Fruit fly (Drosophila melanogaster) whole organism, embryonic: Measurements from ENCODE around the gene CG17267.

Experiments
- Abd-B ChIP-seq: fragments of 200-800 bp; sonication (Bioruptor generic); optimal IDR thresholded peaks from 2 replicates; lab custom pipeline; 2018; ENCODE audit warnings: missing biosample characterization, mild to moderate bottlenecking, missing genetic modification characterization, moderate library complexity
- CG11695 ChIP-seq: fragments of 200-800 bp; sonication (Bioruptor generic); IDR thresholded peaks from 3 replicates; pipeline ENCODE4 v1.3.6; 2022; ENCODE audit warnings: missing biosample characterization, missing genetic modification characterization
- CG12236 ChIP-seq: fragments of 200-800 bp; sonication (Bioruptor generic); optimal IDR thresholded peaks from 2 replicates; lab custom pipeline; 2016; ENCODE audit warnings: missing biosample characterization, missing genetic modification characterization
- CG14965 ChIP-seq: fragments of 200-800 bp; sonication (Bioruptor generic); optimal IDR thresholded peaks from 2 replicates; lab custom pipeline; 2016; ENCODE audit warnings: missing biosample characterization, missing genetic modification characterization, borderline replicate concordance
- CG18476 ChIP-seq: fragments of 200-800 bp; sonication (Bioruptor generic); optimal IDR thresholded peaks from 2 replicates; lab custom pipeline; 2016; ENCODE audit warnings: missing biosample characterization, mild to moderate bottlenecking, missing genetic modification characterization
- CG2116 ChIP-seq: fragments of 200-800 bp; sonication (Bioruptor generic); optimal IDR thresholded peaks from 3 replicates; lab custom pipeline; 2018; ENCODE audit warnings: missing biosample characterization, mild to moderate bottlenecking, missing genetic modification characterization
- CG2712 ChIP-seq: fragments of 200-800 bp; optimal IDR thresholded peaks from 3 replicates; lab custom pipeline; 2019; ENCODE audit warnings: missing biosample characterization, mild to moderate bottlenecking, missing genetic modification characterization, moderate library complexity
- CG3065 ChIP-seq: fragments of 200-800 bp; sonication (Bioruptor generic); optimal IDR thresholded peaks from 2 replicates; lab custom pipeline; 2016; ENCODE audit warnings: missing biosample characterization, missing genetic modification characterization
- CG6765 ChIP-seq: fragments of 200-800 bp; sonication (Bioruptor generic); optimal IDR thresholded peaks from 3 replicates; lab custom pipeline; 2017; ENCODE audit warnings: missing biosample characterization, mild to moderate bottlenecking, missing genetic modification characterization
- CG6813 ChIP-seq: fragments of 200-800 bp; sonication (Bioruptor generic); optimal IDR thresholded peaks from 2 replicates; lab custom pipeline; 2017; ENCODE audit warnings: missing biosample characterization, missing genetic modification characterization, mild to moderate bottlenecking, moderate library complexity, missing genetic modification reagents
- CG7786 ChIP-seq: fragments of 200-800 bp; sonication (Bioruptor generic); optimal IDR thresholded peaks from 2 replicates; lab custom pipeline; 2016; ENCODE audit warnings: missing biosample characterization, missing genetic modification characterization
- CG8765 ChIP-seq: fragments of 200-800 bp; sonication (Bioruptor generic); IDR thresholded peaks from 2 replicates; pipeline ENCODE4 v1.3.6; 2022; ENCODE audit warnings: missing biosample characterization, missing genetic modification characterization
- CG9876 ChIP-seq: fragments of 200-800 bp; sonication (Bioruptor generic); optimal IDR thresholded peaks from 2 replicates; lab custom pipeline; 2016; ENCODE audit warnings: missing biosample characterization, missing genetic modification characterization
- Dref ChIP-seq: fragments of 200-800 bp; sonication (Bioruptor generic); IDR thresholded peaks from 2 replicates; pipeline ENCODE4 v1.3.6; 2022; ENCODE audit warnings: missing biosample characterization, missing genetic modification characterization
- Drgx ChIP-seq: fragments of 200-800 bp; sonication (Bioruptor generic); IDR thresholded peaks from 2 replicates; pipeline ENCODE4 v1.3.6; 2022; ENCODE audit warnings: missing biosample characterization, missing genetic modification characterization
- Ets65A ChIP-seq: fragments of 200-800 bp; sonication (Bioruptor generic); peaks from one replicate; lab custom pipeline; 2016; ENCODE audit warnings: missing biosample characterization, missing genetic modification characterization
- Hand ChIP-seq: fragments of 200-800 bp; sonication (Bioruptor generic); optimal IDR thresholded peaks from 2 replicates; lab custom pipeline; 2017; ENCODE audit warnings: mild to moderate bottlenecking, missing biosample characterization, missing genetic modification reagents, missing genetic modification characterization
- Hr39 ChIP-seq: fragments of >200 bp; optimal IDR thresholded peaks from 2 replicates; lab custom pipeline; 2017
- Hsf ChIP-seq: fragments of 200-800 bp; sonication (Bioruptor generic); optimal IDR thresholded peaks from 3 replicates; lab custom pipeline; 2016; ENCODE audit warnings: missing biosample characterization, missing genetic modification characterization
- Kr ChIP-seq: fragments of 200-800 bp; sonication (Bioruptor generic); optimal IDR thresholded peaks from 2 replicates; lab custom pipeline; 2017; ENCODE audit warnings: missing biosample characterization, mild to moderate bottlenecking, missing genetic modification characterization
- Nf-YC ChIP-seq: fragments of 200-800 bp; optimal IDR thresholded peaks from 3 replicates; lab custom pipeline; 2019; ENCODE audit warnings: missing biosample characterization, mild to moderate bottlenecking, missing genetic modification characterization, moderate library complexity
- PHDP ChIP-seq: fragments of 200-800 bp; sonication (Bioruptor generic); optimal IDR thresholded peaks from 3 replicates; lab custom pipeline; 2018; ENCODE audit warnings: missing biosample characterization, mild to moderate bottlenecking, missing genetic modification characterization, moderate library complexity
- Ptx1 ChIP-seq: fragments of 200-800 bp; sonication (Bioruptor generic); IDR thresholded peaks from 2 replicates; pipeline ENCODE4 v1.3.6; 2022; ENCODE audit warnings: missing biosample characterization, missing genetic modification characterization
- Trl ChIP-seq, 3 experiments: fragments of >200 bp in 2 of 3; fragments of 200-800 bp in 1 of 3; sonication (Bioruptor generic) in 1 of 3; optimal IDR thresholded peaks; 2 replicates in 1 of 3; 3 replicates in 2 of 3; lab custom pipeline; 2016 to 2017; ENCODE audit warnings: missing biosample characterization in 1 of 3, missing genetic modification characterization in 1 of 3
- Xbp1 ChIP-seq: fragments of 200-800 bp; sonication (Bioruptor generic); optimal IDR thresholded peaks from 3 replicates; lab custom pipeline; 2016; ENCODE audit warnings: missing biosample characterization, mild to moderate bottlenecking, missing genetic modification characterization
- YL-1 ChIP-seq: fragments of 200-800 bp; sonication (Bioruptor generic); optimal IDR thresholded peaks from 3 replicates; lab custom pipeline; 2017; ENCODE audit warnings: missing biosample characterization, mild to moderate bottlenecking, missing genetic modification characterization
- amos ChIP-seq: fragments of 200-800 bp; sonication (Bioruptor generic); IDR thresholded peaks from 2 replicates; pipeline ENCODE4 v1.3.6; 2022; ENCODE audit warnings: missing biosample characterization, missing genetic modification characterization; ENCODE audit not compliant: partially characterized antibody
- bsh ChIP-seq, 2 experiments: fragments of 200-800 bp; sonication (Bioruptor generic); optimal IDR thresholded peaks; 2 replicates each; lab custom pipeline; 2017 to 2018; ENCODE audit warnings: mild to moderate bottlenecking in 2 of 2, missing biosample characterization in 2 of 2, missing genetic modification characterization in 2 of 2, moderate library complexity in 1 of 2
- corto ChIP-seq: fragments of 200-800 bp; sonication (Bioruptor generic); optimal IDR thresholded peaks from 2 replicates; lab custom pipeline; 2016; ENCODE audit warnings: missing biosample characterization, mild to moderate bottlenecking, missing genetic modification characterization, moderate library complexity
- fu2 ChIP-seq: fragments of 200-800 bp; sonication (Bioruptor generic); optimal IDR thresholded peaks from 2 replicates; lab custom pipeline; 2016; ENCODE audit warnings: missing biosample characterization, missing genetic modification characterization
- gsb-n ChIP-seq: fragments of 200-800 bp; sonication (Bioruptor generic); optimal IDR thresholded peaks from 3 replicates; lab custom pipeline; 2018; ENCODE audit warnings: missing biosample characterization, mild to moderate bottlenecking, missing genetic modification characterization
- lbe ChIP-seq: fragments of 200-800 bp; sonication (Bioruptor generic); optimal IDR thresholded peaks from 2 replicates; lab custom pipeline; 2016; ENCODE audit warnings: missing biosample characterization, mild to moderate bottlenecking, missing genetic modification characterization
- mirr ChIP-seq: fragments of 200-800 bp; sonication (Bioruptor generic); optimal IDR thresholded peaks from 3 replicates; lab custom pipeline; 2018; ENCODE audit warnings: missing biosample characterization, mild to moderate bottlenecking, missing genetic modification characterization
- nom ChIP-seq: fragments of 200-800 bp; sonication (Bioruptor generic); optimal IDR thresholded peaks from 2 replicates; lab custom pipeline; 2017; ENCODE audit warnings: missing biosample characterization, missing genetic modification characterization, mild to moderate bottlenecking, moderate library complexity, missing genetic modification reagents
- phol ChIP-seq: fragments of 200-800 bp; sonication (Bioruptor generic); optimal IDR thresholded peaks from 3 replicates; lab custom pipeline; 2018; ENCODE audit warnings: missing biosample characterization, mild to moderate bottlenecking, missing genetic modification characterization, moderate library complexity
- pita ChIP-seq: fragments of 200-800 bp; sonication (Bioruptor generic); optimal IDR thresholded peaks from 2 replicates; lab custom pipeline; 2017; ENCODE audit warnings: missing biosample characterization, mild to moderate bottlenecking, missing genetic modification characterization
- seq ChIP-seq: fragments of 200-800 bp; sonication (Bioruptor generic); IDR thresholded peaks from 2 replicates; pipeline ENCODE4 v1.3.6; 2022; ENCODE audit warnings: missing biosample characterization, missing genetic modification characterization
- sqz ChIP-seq: fragments of 200-800 bp; sonication (Bioruptor generic); optimal IDR thresholded peaks from 3 replicates; lab custom pipeline; 2018; ENCODE audit warnings: missing biosample characterization, mild to moderate bottlenecking, missing genetic modification characterization
- sr ChIP-seq: fragments of 200-800 bp; sonication (Bioruptor generic); IDR thresholded peaks from 3 replicates; pipeline ENCODE4 v1.3.6; 2022; ENCODE audit warnings: missing biosample characterization, missing genetic modification characterization
- tin ChIP-seq: fragments of 200-800 bp; sonication (Bioruptor generic); optimal IDR thresholded peaks from 3 replicates; lab custom pipeline; 2016; ENCODE audit warnings: missing biosample characterization, missing genetic modification characterization
- zfh1 ChIP-seq: fragments of 200-800 bp; sonication (Bioruptor generic); IDR thresholded peaks from 3 replicates; pipeline ENCODE4 v1.3.6; 2022; ENCODE audit warnings: missing biosample characterization, missing genetic modification characterization

Gene CG17267

DNA sequence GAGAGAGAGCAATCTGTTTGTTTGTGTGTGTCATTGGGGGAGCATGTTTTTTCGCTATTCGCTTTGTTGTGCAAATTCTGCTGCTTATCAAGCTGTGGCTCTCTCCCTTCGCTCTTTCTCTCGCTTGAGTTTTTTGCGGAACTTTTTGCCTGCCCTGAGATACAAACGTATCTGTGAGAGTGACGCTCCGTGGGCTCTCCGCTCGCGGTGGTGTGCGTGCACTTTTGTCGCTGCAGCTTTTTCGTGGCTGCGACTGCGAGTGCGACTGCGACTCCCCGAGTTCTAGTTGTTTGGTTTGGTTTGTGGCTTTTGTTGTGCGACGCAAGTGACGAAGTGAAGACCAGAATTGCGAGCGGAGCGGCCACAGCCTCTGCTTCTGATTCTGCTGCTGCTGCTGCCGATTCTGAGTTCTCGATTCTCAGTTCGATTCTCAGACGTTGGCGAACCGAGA, 43.8 kb upstream of the CG17267 start (continued):
- no peak for TF ChIP-seq sqz (GFP tag; lab: Kevin White, UChicago)
- TF ChIP-seq Trl (optimal IDR thresholded peaks at IDR 0.05; lab: Kevin White, UChicago) = peak; percentile 40 to 43
- TF ChIP-seq Trl (GFP tag; optimal IDR thresholded peaks at IDR 0.05; lab: Kevin White, UChicago) = no peak
- peak; percentile 83 for TF ChIP-seq lbe (GFP tag; lab: Kevin White, UChicago)
- TF ChIP-seq Nf-YC = no peak
- TF ChIP-seq CG9876 = no peak
- TF ChIP-seq zfh1 = no peak
- TF ChIP-seq corto (GFP tag; lab: Kevin White, UChicago) = peak; percentile 40
- no peak for TF ChIP-seq PHDP
- peak; percentile 62 for TF ChIP-seq nom
- no peak for TF ChIP-seq CG6813 (GFP tag; lab: Kevin White, UChicago)
- no peak for TF ChIP-seq phol (tag; lab: Kevin White, UChicago)
- no peak for TF ChIP-seq Xbp1 (GFP tag; lab: Kevin White, UChicago)
- no peak for TF ChIP-seq CG6765 (GFP tag; lab: Kevin White, UChicago)
- no peak for TF ChIP-seq tin (GFP tag; lab: Kevin White, UChicago)
- TF ChIP-seq seq = no peak
- TF ChIP-seq Dref = no peak
- TF ChIP-seq CG2712 (tag; lab: Kevin White, UChicago) = no peak
- no peak for TF ChIP-seq CG8765 (GFP tag; lab: Robert Waterston, UW)
- no peak for TF ChIP-seq Abd-B
- no peak for TF ChIP-seq Hand (GFP tag; lab: Kevin White, UChicago)
- no peak for TF ChIP-seq mirr
- TF ChIP-seq CG11695 (GFP tag; lab: Robert Waterston, UW) = no peak
- TF ChIP-seq CG7786 (GFP tag; lab: Kevin White, UChicago) = no peak
- TF ChIP-seq Hr39 = no peak

DNA sequence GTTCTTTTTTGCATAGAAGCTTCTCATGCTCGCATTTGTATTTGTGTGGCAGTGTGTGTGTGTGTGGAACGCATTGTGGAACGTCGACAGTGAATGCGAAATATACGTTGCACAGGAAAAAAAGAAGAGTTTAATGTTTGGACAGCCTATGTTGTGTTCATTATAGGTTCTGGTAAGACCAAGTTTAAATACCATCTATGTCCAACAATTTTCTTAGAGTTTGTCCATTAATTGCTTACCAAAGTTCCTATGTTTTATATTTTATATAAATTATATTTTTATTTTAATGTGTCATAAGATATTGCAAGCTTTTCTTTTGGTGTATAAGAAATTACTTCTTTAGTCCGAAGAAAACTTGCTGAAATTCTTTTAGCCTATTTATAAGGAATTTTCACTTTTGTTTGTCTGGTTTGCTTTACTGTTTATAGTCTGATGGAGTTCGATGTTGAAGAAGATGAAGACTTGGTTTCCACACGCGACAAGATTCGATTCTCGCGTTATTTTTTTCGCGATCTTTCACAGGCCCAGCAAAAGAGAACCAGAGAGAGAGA, 43.3 kb upstream of the CG17267 start:
- TF ChIP-seq YL-1 (no peak), pita (no peak), CG12236 (no peak), amos (GFP tag; lab: Robert Waterston, UW) (no peak), sr (no peak), CG3065 (GFP tag; lab: Kevin White, UChicago) (no peak), CG18476 (GFP tag; lab: Kevin White, UChicago) (no peak), Hsf (no peak), fu2 (GFP tag; lab: Kevin White, UChicago) (no peak), Kr (GFP tag; lab: Kevin White, UChicago) (no peak), Ptx1 (GFP tag; lab: Robert Waterston, UW) (no peak), Ets65A (GFP tag; lab: Kevin White, UChicago) (no peak), CG2116 (GFP tag; lab: Kevin White, UChicago) (no peak), nom (peak; percentile 65), gsb-n (tag; lab: Kevin White, UChicago) (no peak), bsh (GFP tag; optimal IDR thresholded peaks at IDR 0.05; lab: Kevin White, UChicago) (peak in 1 of 2 experiments; percentile 74), CG14965 (GFP tag; lab: Kevin White, UChicago) (no peak), Drgx (GFP tag; lab: Robert Waterston, UW) (peak; percentile 73)
